Fruit fly (Drosophila melanogaster) whole organism, prepupa: ENCODE data around the gene Coq8.

Experiments
- CG34406 ChIP-seq: fragments of 200-800 bp; sonication (Bioruptor generic); optimal IDR thresholded peaks from 3 replicates; lab custom pipeline; 2016; ENCODE audit warnings: missing biosample characterization, missing genetic modification characterization
- Ets96B ChIP-seq: fragments of 200-800 bp; optimal IDR thresholded peaks from 2 replicates; lab custom pipeline; 2019; ENCODE audit warnings: missing biosample characterization, mild to moderate bottlenecking, missing genetic modification characterization, moderate library complexity

DNA sequence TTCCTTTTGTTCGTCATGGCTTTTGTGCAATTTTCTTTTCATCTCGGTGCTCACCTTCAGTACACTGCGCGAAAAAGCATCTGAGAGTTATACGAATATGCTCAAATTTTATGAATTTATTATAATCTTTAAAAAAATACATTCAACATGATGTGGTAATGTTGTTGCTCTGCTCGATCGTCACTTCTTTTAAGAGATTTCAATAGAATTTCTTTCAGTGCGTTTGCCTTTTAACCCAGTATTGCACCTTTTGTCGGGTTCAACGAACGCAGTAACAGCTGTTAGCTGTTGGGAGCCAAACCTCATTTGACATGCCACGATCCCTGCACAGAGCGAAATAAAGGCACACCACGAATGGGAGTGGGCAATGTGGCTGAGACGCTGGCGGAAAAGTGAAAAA is 39.0 kb upstream of the Coq8 start:
- TF ChIP-seq CG34406 (GFP tag; lab: Kevin White, UChicago): no peak
- no peak for TF ChIP-seq Ets96B (tag; lab: Kevin White, UChicago)
